Fruit fly (Drosophila melanogaster) whole organism, embryonic: ENCODE results near the gene CG6785.

Source experiments
- BEAF-32 ChIP-seq: fragments of 200-800 bp; sonication (Bioruptor generic); optimal IDR thresholded peaks from 3 replicates; lab custom pipeline; 2017; ENCODE audit warnings: missing biosample characterization, missing genetic modification characterization, mild to moderate bottlenecking, moderate library complexity, missing genetic modification reagents
- CG10366 ChIP-seq: fragments of 200-800 bp; sonication (Bioruptor generic); IDR thresholded peaks from 2 replicates; pipeline ENCODE4 v1.3.6; 2022; ENCODE audit warnings: missing biosample characterization, missing genetic modification characterization
- CG11247 ChIP-seq: fragments of 200-800 bp; sonication (Bioruptor generic); IDR thresholded peaks from 2 replicates; pipeline ENCODE4 v1.3.6; 2022; ENCODE audit warnings: missing biosample characterization, missing genetic modification characterization
- CG12071 ChIP-seq: fragments of 200-800 bp; sonication (Bioruptor generic); optimal IDR thresholded peaks from 3 replicates; lab custom pipeline; 2018; ENCODE audit warnings: missing biosample characterization, mild to moderate bottlenecking, missing genetic modification characterization
- CG12744 ChIP-seq: fragments of 200-800 bp; sonication (Bioruptor generic); optimal IDR thresholded peaks from 2 replicates; lab custom pipeline; 2016; ENCODE audit warnings: missing biosample characterization, missing genetic modification characterization
- CG13894 ChIP-seq: fragments of 200-800 bp; sonication (Bioruptor generic); optimal IDR thresholded peaks from 3 replicates; lab custom pipeline; 2018; ENCODE audit warnings: missing biosample characterization, mild to moderate bottlenecking, missing genetic modification characterization, moderate library complexity
- CG15479 ChIP-seq: fragments of 200-800 bp; sonication (Bioruptor generic); optimal IDR thresholded peaks from 3 replicates; lab custom pipeline; 2019; ENCODE audit warnings: missing biosample characterization, mild to moderate bottlenecking, missing genetic modification characterization, moderate library complexity
- CG1603 ChIP-seq: fragments of 200-800 bp; sonication (Bioruptor generic); optimal IDR thresholded peaks from 2 replicates; lab custom pipeline; 2019; ENCODE audit warnings: missing biosample characterization, mild to moderate bottlenecking, missing genetic modification characterization, moderate library complexity
- CG16815 ChIP-seq: fragments of 200-800 bp; sonication (Bioruptor generic); optimal IDR thresholded peaks from 3 replicates; lab custom pipeline; 2017; ENCODE audit warnings: missing biosample characterization, mild to moderate bottlenecking, missing genetic modification characterization
- CG17361 ChIP-seq: fragments of 200-800 bp; sonication (Bioruptor generic); IDR thresholded peaks from 3 replicates; pipeline ENCODE4 v1.3.6; 2022; ENCODE audit warnings: missing biosample characterization, missing genetic modification characterization
- CG1832 ChIP-seq: fragments of 200-800 bp; sonication (Bioruptor generic); optimal IDR thresholded peaks from 2 replicates; lab custom pipeline; 2017; ENCODE audit warnings: missing biosample characterization, mild to moderate bottlenecking, missing genetic modification characterization, inconsistent platforms
- CG2120 ChIP-seq: fragments of 200-800 bp; sonication (Bioruptor generic); optimal IDR thresholded peaks from 3 replicates; lab custom pipeline; 2016; ENCODE audit warnings: missing biosample characterization, missing genetic modification characterization
- CG2678 ChIP-seq: fragments of 200-800 bp; sonication (Bioruptor generic); optimal IDR thresholded peaks from 3 replicates; lab custom pipeline; 2019; ENCODE audit warnings: missing biosample characterization, mild to moderate bottlenecking, missing genetic modification characterization, moderate library complexity
- CG2889 ChIP-seq: fragments of 200-800 bp; sonication (Bioruptor generic); IDR thresholded peaks from 3 replicates; pipeline ENCODE4 v1.3.6; 2022; ENCODE audit warnings: missing biosample characterization, missing genetic modification characterization
- CG31365 ChIP-seq: fragments of 200-800 bp; sonication (Bioruptor generic); optimal IDR thresholded peaks from 2 replicates; lab custom pipeline; 2018; ENCODE audit warnings: missing biosample characterization, mild to moderate bottlenecking, missing genetic modification characterization
- CG3726 ChIP-seq: fragments of 200-800 bp; sonication (Bioruptor generic); IDR thresholded peaks from 3 replicates; pipeline ENCODE4, ENCODE4 v1.3.6; 2022; ENCODE audit warnings: missing biosample characterization, missing genetic modification characterization
- CG3995 ChIP-seq: fragments of 200-800 bp; sonication (Bioruptor generic); optimal IDR thresholded peaks from 3 replicates; lab custom pipeline; 2016; ENCODE audit warnings: missing biosample characterization, missing genetic modification characterization
- CG4360 ChIP-seq: fragments of 200-800 bp; sonication (Bioruptor generic); IDR thresholded peaks from 2 replicates; pipeline ENCODE4 v1.3.6; 2022; ENCODE audit warnings: missing biosample characterization, missing genetic modification characterization
- CG4820 ChIP-seq: fragments of 200-800 bp; sonication (Bioruptor generic); optimal IDR thresholded peaks from 3 replicates; lab custom pipeline; 2016; ENCODE audit warnings: missing biosample characterization, missing genetic modification characterization
- CG6175 ChIP-seq: fragments of 200-800 bp; sonication (Bioruptor generic); IDR thresholded peaks from 3 replicates; pipeline ENCODE4 v1.3.6; 2022; ENCODE audit warnings: missing biosample characterization, missing genetic modification characterization
- CG6654 ChIP-seq: fragments of 200-800 bp; sonication (Bioruptor generic); optimal IDR thresholded peaks from 2 replicates; lab custom pipeline; 2017; ENCODE audit warnings: missing biosample characterization, mild to moderate bottlenecking, missing genetic modification characterization
- CG9876 ChIP-seq: fragments of 200-800 bp; sonication (Bioruptor generic); optimal IDR thresholded peaks from 2 replicates; lab custom pipeline; 2016; ENCODE audit warnings: missing biosample characterization, missing genetic modification characterization
- Camta ChIP-seq: fragments of 200-800 bp; sonication (Bioruptor generic); optimal IDR thresholded peaks from 2 replicates; lab custom pipeline; 2016; ENCODE audit warnings: missing biosample characterization, missing genetic modification characterization
- D19B ChIP-seq: fragments of 200-800 bp; sonication (Bioruptor generic); optimal IDR thresholded peaks from 2 replicates; lab custom pipeline; 2017; ENCODE audit warnings: missing biosample characterization, mild to moderate bottlenecking, missing genetic modification characterization
- Dp ChIP-seq: fragments of 200-800 bp; sonication (Bioruptor generic); optimal IDR thresholded peaks from 2 replicates; lab custom pipeline; 2018; ENCODE audit warnings: missing biosample characterization, mild to moderate bottlenecking, missing genetic modification characterization, moderate library complexity
- HLH3B ChIP-seq: fragments of 200-800 bp; sonication (Bioruptor generic); IDR thresholded peaks from 2 replicates; pipeline ENCODE4 v1.3.6; 2022; ENCODE audit warnings: missing biosample characterization, missing genetic modification characterization
- Hey ChIP-seq: fragments of 200-800 bp; sonication (Bioruptor generic); optimal IDR thresholded peaks from 3 replicates; lab custom pipeline; 2018; ENCODE audit warnings: missing biosample characterization, mild to moderate bottlenecking, missing genetic modification characterization
- HmgZ ChIP-seq: fragments of 200-800 bp; sonication (Bioruptor generic); optimal IDR thresholded peaks from 2 replicates; lab custom pipeline; 2018; ENCODE audit warnings: missing biosample characterization, mild to moderate bottlenecking, missing genetic modification characterization
- MTF-1 ChIP-seq: fragments of 200-800 bp; sonication (Bioruptor generic); optimal IDR thresholded peaks from 2 replicates; lab custom pipeline; 2018; ENCODE audit warnings: missing biosample characterization, mild to moderate bottlenecking, missing genetic modification characterization, borderline replicate concordance
- Poxn ChIP-seq: fragments of 200-800 bp; sonication (Bioruptor generic); IDR thresholded peaks from 2 replicates; pipeline ENCODE4 v1.3.6; 2022; ENCODE audit warnings: missing biosample characterization, missing genetic modification characterization
- Side ChIP-seq: fragments of 200-800 bp; sonication (Bioruptor generic); optimal IDR thresholded peaks from 2 replicates; lab custom pipeline; 2016; ENCODE audit warnings: missing biosample characterization, missing genetic modification characterization
- Sox100B ChIP-seq: fragments of 200-800 bp; sonication (Bioruptor generic); optimal IDR thresholded peaks from 3 replicates; lab custom pipeline; 2018; ENCODE audit warnings: missing biosample characterization, mild to moderate bottlenecking, missing genetic modification characterization
- Sox102F ChIP-seq: fragments of 200-800 bp; sonication (Bioruptor generic); optimal IDR thresholded peaks from 2 replicates; lab custom pipeline; 2018; ENCODE audit warnings: missing biosample characterization, mild to moderate bottlenecking, missing genetic modification characterization, moderate library complexity
- Sry-β ChIP-seq: fragments of 200-800 bp; sonication (Bioruptor generic); optimal IDR thresholded peaks from 2 replicates; lab custom pipeline; 2018; ENCODE audit warnings: missing biosample characterization, mild to moderate bottlenecking, missing genetic modification characterization, moderate library complexity
- Stat92E ChIP-seq, 3 experiments: fragments of >200 bp in 2 of 3; fragments of 200-800 bp in 1 of 3; sonication (Bioruptor generic) in 1 of 3; optimal IDR thresholded peaks; 2 replicates each; lab custom pipeline; 2017 to 2019; ENCODE audit warnings: missing biosample characterization in 3 of 3, missing genetic modification characterization in 3 of 3, mild to moderate bottlenecking in 1 of 3, moderate library complexity in 1 of 3
- Taf1 ChIP-seq: fragments of 200-800 bp; sonication (Bioruptor generic); IDR thresholded peaks from 2 replicates; pipeline ENCODE4 v1.3.6; 2022; ENCODE audit warnings: missing biosample characterization, missing genetic modification characterization
- ato ChIP-seq: fragments of 200-800 bp; sonication (Bioruptor generic); IDR thresholded peaks from 2 replicates; pipeline ENCODE4 v1.3.6; 2022; ENCODE audit warnings: missing biosample characterization, missing genetic modification characterization; ENCODE audit not compliant: partially characterized antibody
- bigmax ChIP-seq: fragments of 200-800 bp; sonication (Bioruptor generic); optimal IDR thresholded peaks from 2 replicates; lab custom pipeline; 2018; ENCODE audit warnings: missing biosample characterization, mild to moderate bottlenecking, missing genetic modification characterization
- cad ChIP-seq: fragments of >200 bp; optimal IDR thresholded peaks from 2 replicates; lab custom pipeline; 2017; ENCODE audit warnings: missing biosample characterization, missing genetic modification characterization
- croc ChIP-seq: fragments of 200-800 bp; sonication (Bioruptor generic); conservative IDR thresholded peaks from 3 replicates; pipeline ENCODE4 v1.3.6; 2022; ENCODE audit warnings: missing biosample characterization, missing genetic modification characterization
- danr ChIP-seq: fragments of 200-800 bp; sonication (Bioruptor generic); IDR thresholded peaks from 2 replicates; pipeline ENCODE4 v1.3.6; 2022; ENCODE audit warnings: missing biosample characterization, missing genetic modification characterization
- ewg ChIP-seq: fragments of 200-800 bp; sonication (Bioruptor generic); optimal IDR thresholded peaks from 3 replicates; lab custom pipeline; 2017; ENCODE audit warnings: mild to moderate bottlenecking, missing biosample characterization, missing genetic modification reagents, missing genetic modification characterization
- hth ChIP-seq: fragments of >200 bp; optimal IDR thresholded peaks from 2 replicates; lab custom pipeline; 2017; ENCODE audit warnings: inconsistent platforms
- peb ChIP-seq: fragments of 200-800 bp; sonication (Bioruptor generic); IDR thresholded peaks from 2 replicates; pipeline ENCODE4 v1.3.6; 2022; ENCODE audit warnings: missing biosample characterization, missing genetic modification characterization
- pzg ChIP-seq: fragments of 200-800 bp; sonication (Bioruptor generic); optimal IDR thresholded peaks from 3 replicates; lab custom pipeline; 2018; ENCODE audit warnings: missing biosample characterization, mild to moderate bottlenecking, missing genetic modification characterization, moderate library complexity
- scrt ChIP-seq: fragments of 200-800 bp; sonication (Bioruptor generic); optimal IDR thresholded peaks from 2 replicates; lab custom pipeline; 2018; ENCODE audit warnings: missing biosample characterization, mild to moderate bottlenecking, missing genetic modification characterization, moderate library complexity
- sob ChIP-seq: fragments of 200-800 bp; sonication (Bioruptor generic); IDR thresholded peaks from 2 replicates; pipeline ENCODE4 v1.3.6; 2022; ENCODE audit warnings: missing biosample characterization, missing genetic modification characterization
- vvl ChIP-seq: fragments of 200-800 bp; sonication (Bioruptor generic); IDR thresholded peaks from 2 replicates; pipeline ENCODE4 v1.3.6; 2022; ENCODE audit warnings: missing biosample characterization, missing genetic modification characterization
- z ChIP-seq: fragments of 200-800 bp; sonication (Bioruptor generic); IDR thresholded peaks from 3 replicates; pipeline ENCODE4 v1.3.6; 2022; ENCODE audit warnings: missing biosample characterization, missing genetic modification characterization

CG6785 gene

dm6 chr2L:12044613-12045350, at the start of gene CG6785 (continued):
- TF ChIP-seq scrt (GFP tag; lab: Kevin White, UChicago) (peak; percentile 74), CG6654 (GFP tag; lab: Kevin White, UChicago) (no peak), Stat92E (GFP tag; optimal IDR thresholded peaks at IDR 0.05; lab: Kevin White, UChicago) (peak in 1 of 3 experiments; percentile 51), Sox100B (peak; percentile 90), CG6175 (GFP tag; lab: Robert Waterston, UW) (no peak), CG12071 (GFP tag; lab: Kevin White, UChicago) (peak; percentile 95), Poxn (GFP tag; lab: Robert Waterston, UW) (no peak), cad (no peak), danr (GFP tag; lab: Robert Waterston, UW) (no peak), CG2889 (GFP tag; lab: Robert Waterston, UW) (no peak), CG10366 (0 out of 2 replicates have a peak, but pooled peaks have one; percentile 14), Camta (peak; percentile 90), sob (GFP tag; lab: Robert Waterston, UW) (peak; percentile 59; the same call in 1 of the 2 replicates), Taf1 (GFP tag; lab: Robert Waterston, UW) (no peak), pzg (GFP tag; lab: Kevin White, UChicago) (peak; percentile 7), CG11247 (GFP tag; lab: Robert Waterston, UW) (peak; percentile 30; the same call in 1 of the 2 replicates), CG13894 (tag; lab: Kevin White, UChicago) (peak; percentile 72), CG1832 (GFP tag; lab: Kevin White, UChicago) (no peak), CG15479 (GFP tag; lab: Kevin White, UChicago) (no peak), peb (GFP tag; lab: Robert Waterston, UW) (no peak), CG12744 (GFP tag; lab: Kevin White, UChicago) (peak; percentile 88), z (no peak), D19B (peak; percentile 22), HLH3B (GFP tag; lab: Robert Waterston, UW) (peak; percentile 69; the same call in 1 of the 2 replicates), croc (GFP tag; lab: Robert Waterston, UW) (no peak), CG1603 (tag; lab: Kevin White, UChicago) (peak; percentile 83), CG2120 (peak; percentile 71), HmgZ (tag; lab: Kevin White, UChicago) (peak; percentile 81), Sox102F (peak; percentile 80), vvl (peak; percentile 77), Sry-β (GFP tag; lab: Kevin White, UChicago) (peak; percentile 66), CG4820 (GFP tag; lab: Kevin White, UChicago) (peak; percentile 60), CG3726 (GFP tag; lab: Robert Waterston, UW) (no peak; the same call in 2 of the 3 replicates), CG3995 (GFP tag; lab: Kevin White, UChicago) (peak; percentile 24), CG2678 (tag; lab: Kevin White, UChicago) (peak; percentile 86), BEAF-32 (GFP tag; lab: Kevin White, UChicago) (peak; percentile 25), CG4360 (GFP tag; lab: Robert Waterston, UW) (no peak), Side (peak; percentile 72), MTF-1 (GFP tag; lab: Kevin White, UChicago) (peak; percentile 92), hth (lab: Kevin White, UChicago) (no peak), CG9876 (peak; percentile 63), ato (no peak), CG16815 (GFP tag; lab: Kevin White, UChicago) (no peak), CG31365 (tag; lab: Kevin White, UChicago) (peak; percentile 85), Dp (GFP tag; lab: Kevin White, UChicago) (peak; percentile 18), Hey (tag; lab: Kevin White, UChicago) (peak; percentile 86), ewg (GFP tag; lab: Kevin White, UChicago) (peak; percentile 79), bigmax (GFP tag; lab: Kevin White, UChicago) (peak; percentile 52), CG17361 (GFP tag; lab: Robert Waterston, UW) (peak; percentile 63; the same call in 2 of the 3 replicates)
